Fruit fly (Drosophila melanogaster) whole organism, embryonic: ENCODE results near the gene Mgat4b.
A peak's percentile ranks its signal among the peaks of the same experiment; 100 is the strongest.

ENCODE experiments used
- Abd-B ChIP-seq: fragments of 200-800 bp; sonication (Bioruptor generic); optimal IDR thresholded peaks from 2 replicates; lab custom pipeline; 2018; ENCODE audit warnings: missing biosample characterization, mild to moderate bottlenecking, missing genetic modification characterization, moderate library complexity
- Ada2b ChIP-seq: fragments of 200-800 bp; sonication (Bioruptor generic); IDR thresholded peaks from 2 replicates; pipeline ENCODE4 v1.3.6; 2022; ENCODE audit warnings: missing biosample characterization, missing genetic modification characterization
- Adf1 ChIP-seq: fragments of 200-800 bp; sonication (Bioruptor generic); IDR thresholded peaks from 2 replicates; pipeline ENCODE4 v1.3.6; 2022; ENCODE audit warnings: missing biosample characterization, missing genetic modification characterization
- CG10565 ChIP-seq: fragments of 200-800 bp; sonication (Bioruptor generic); optimal IDR thresholded peaks from 3 replicates; lab custom pipeline; 2016; ENCODE audit warnings: missing biosample characterization, mild to moderate bottlenecking, missing genetic modification characterization
- CG13123 ChIP-seq: fragments of 200-800 bp; sonication (Bioruptor generic); optimal IDR thresholded peaks from 2 replicates; lab custom pipeline; 2016; ENCODE audit warnings: missing biosample characterization, missing genetic modification characterization
- CG14710 ChIP-seq: fragments of 200-800 bp; sonication (Bioruptor generic); optimal IDR thresholded peaks from 3 replicates; lab custom pipeline; 2019; ENCODE audit warnings: missing biosample characterization, mild to moderate bottlenecking, missing genetic modification characterization, moderate library complexity
- CG14965 ChIP-seq: fragments of 200-800 bp; sonication (Bioruptor generic); optimal IDR thresholded peaks from 2 replicates; lab custom pipeline; 2016; ENCODE audit warnings: missing biosample characterization, missing genetic modification characterization, borderline replicate concordance
- CG15269 ChIP-seq: fragments of 200-800 bp; sonication (Bioruptor generic); optimal IDR thresholded peaks from 2 replicates; lab custom pipeline; 2018; ENCODE audit warnings: missing biosample characterization, mild to moderate bottlenecking, missing genetic modification characterization, moderate library complexity
- CG17359 ChIP-seq: fragments of 200-800 bp; sonication (Bioruptor generic); optimal IDR thresholded peaks from 3 replicates; lab custom pipeline; 2018; ENCODE audit warnings: missing biosample characterization, mild to moderate bottlenecking, missing genetic modification characterization, moderate library complexity
- CG17612 ChIP-seq: fragments of 200-800 bp; sonication (Bioruptor generic); IDR thresholded peaks from 2 replicates; pipeline ENCODE4 v1.3.6; 2022; ENCODE audit warnings: missing biosample characterization, missing genetic modification characterization
- CG18011 ChIP-seq: fragments of 200-800 bp; sonication (Bioruptor generic); optimal IDR thresholded peaks from 2 replicates; lab custom pipeline; 2017; ENCODE audit warnings: missing biosample characterization, missing genetic modification characterization, mild to moderate bottlenecking, moderate library complexity, missing genotype
- CG33213 ChIP-seq: fragments of 200-800 bp; sonication (Bioruptor generic); optimal IDR thresholded peaks from 3 replicates; lab custom pipeline; 2016; ENCODE audit warnings: missing biosample characterization, missing genetic modification characterization
- CG34376 ChIP-seq: fragments of 200-800 bp; sonication (Bioruptor generic); optimal IDR thresholded peaks from 2 replicates; lab custom pipeline; 2018; ENCODE audit warnings: missing biosample characterization, mild to moderate bottlenecking, missing genetic modification characterization
- CG3838 ChIP-seq: fragments of 200-800 bp; sonication (Bioruptor generic); optimal IDR thresholded peaks from 3 replicates; lab custom pipeline; 2016; ENCODE audit warnings: missing biosample characterization, missing genetic modification characterization
- CG6654 ChIP-seq: fragments of 200-800 bp; sonication (Bioruptor generic); optimal IDR thresholded peaks from 2 replicates; lab custom pipeline; 2017; ENCODE audit warnings: missing biosample characterization, mild to moderate bottlenecking, missing genetic modification characterization
- CG6854 ChIP-seq: fragments of 200-800 bp; sonication (Bioruptor generic); optimal IDR thresholded peaks from 3 replicates; lab custom pipeline; 2017; ENCODE audit warnings: missing biosample characterization, mild to moderate bottlenecking, missing genetic modification characterization
- E2f1 ChIP-seq: fragments of 200-800 bp; sonication (Bioruptor generic); IDR thresholded peaks from 2 replicates; pipeline ENCODE4 v1.3.6; 2022; ENCODE audit warnings: missing biosample characterization, missing genetic modification characterization
- ERR ChIP-seq: fragments of 200-800 bp; sonication (Bioruptor generic); optimal IDR thresholded peaks from 2 replicates; lab custom pipeline; 2016; ENCODE audit warnings: missing biosample characterization, missing genetic modification characterization
- Fer2 ChIP-seq: fragments of 200-800 bp; sonication (Bioruptor generic); optimal IDR thresholded peaks from 2 replicates; lab custom pipeline; 2018; ENCODE audit warnings: missing biosample characterization, mild to moderate bottlenecking, missing genetic modification characterization, moderate library complexity
- Gug ChIP-seq: fragments of 200-800 bp; sonication (Bioruptor generic); IDR thresholded peaks from 4 replicates; pipeline ENCODE4 v1.3.6; 2022; ENCODE audit warnings: missing biosample characterization, missing genetic modification characterization
- Lhr ChIP-seq: fragments of 200-800 bp; sonication (Bioruptor generic); optimal IDR thresholded peaks from 3 replicates; lab custom pipeline; 2017; ENCODE audit warnings: mild to moderate bottlenecking, missing biosample characterization, missing genetic modification reagents, missing genetic modification characterization
- Mrtf ChIP-seq: fragments of 200-800 bp; sonication (Bioruptor generic); IDR thresholded peaks from 3 replicates; pipeline ENCODE4 v1.3.6; 2022; ENCODE audit warnings: missing biosample characterization, missing genetic modification characterization
- NK7.1 ChIP-seq: fragments of 200-800 bp; sonication (Bioruptor generic); optimal IDR thresholded peaks from 3 replicates; lab custom pipeline; 2016; ENCODE audit warnings: missing biosample characterization, missing genetic modification characterization
- NfI ChIP-seq: fragments of 200-800 bp; sonication (Bioruptor generic); optimal IDR thresholded peaks from 3 replicates; lab custom pipeline; 2018; ENCODE audit warnings: missing biosample characterization, mild to moderate bottlenecking, missing genetic modification characterization, moderate library complexity
- Opbp ChIP-seq: fragments of 200-800 bp; sonication (Bioruptor generic); IDR thresholded peaks from 3 replicates; pipeline ENCODE4 v1.3.6; 2022; ENCODE audit warnings: missing biosample characterization, missing genetic modification characterization; ENCODE audit not compliant: partially characterized antibody
- Sox100B ChIP-seq: fragments of 200-800 bp; sonication (Bioruptor generic); optimal IDR thresholded peaks from 3 replicates; lab custom pipeline; 2018; ENCODE audit warnings: missing biosample characterization, mild to moderate bottlenecking, missing genetic modification characterization
- Sry-δ ChIP-seq: fragments of 200-800 bp; sonication (Bioruptor generic); optimal IDR thresholded peaks from 2 replicates; lab custom pipeline; 2016; ENCODE audit warnings: missing biosample characterization, missing genetic modification characterization
- al ChIP-seq: fragments of 200-800 bp; sonication (Bioruptor generic); IDR thresholded peaks from 2 replicates; pipeline ENCODE4 v1.3.6; 2022; ENCODE audit warnings: missing biosample characterization, missing genetic modification characterization
- ash1 ChIP-seq: fragments of 200-800 bp; sonication (Bioruptor generic); optimal IDR thresholded peaks from 2 replicates; lab custom pipeline; 2018; ENCODE audit warnings: missing biosample characterization, mild to moderate bottlenecking, missing genetic modification characterization
- caup ChIP-seq: fragments of 200-800 bp; sonication (Bioruptor generic); optimal IDR thresholded peaks from 3 replicates; lab custom pipeline; 2017; ENCODE audit warnings: missing biosample characterization, mild to moderate bottlenecking, missing genetic modification characterization, moderate library complexity; ENCODE audit not compliant: severe bottlenecking
- dimm ChIP-seq: fragments of 200-800 bp; sonication (Bioruptor generic); IDR thresholded peaks from 2 replicates; pipeline ENCODE4 v1.3.6; 2022; ENCODE audit warnings: missing biosample characterization, missing genetic modification characterization
- emc ChIP-seq: fragments of 200-800 bp; sonication (Bioruptor generic); optimal IDR thresholded peaks from 2 replicates; lab custom pipeline; 2016; ENCODE audit warnings: missing biosample characterization, missing genetic modification characterization
- ewg ChIP-seq: fragments of 200-800 bp; sonication (Bioruptor generic); optimal IDR thresholded peaks from 3 replicates; lab custom pipeline; 2017; ENCODE audit warnings: mild to moderate bottlenecking, missing biosample characterization, missing genetic modification reagents, missing genetic modification characterization
- fd102C ChIP-seq: fragments of 200-800 bp; sonication (Bioruptor generic); optimal IDR thresholded peaks from 2 replicates; lab custom pipeline; 2018; ENCODE audit warnings: missing biosample characterization, mild to moderate bottlenecking, missing genetic modification characterization, moderate library complexity
- fd64A ChIP-seq: fragments of 200-800 bp; sonication (Bioruptor generic); optimal IDR thresholded peaks from 3 replicates; lab custom pipeline; 2018; ENCODE audit warnings: missing biosample characterization, mild to moderate bottlenecking, missing genetic modification characterization
- ftz-f1 ChIP-seq: fragments of 200-800 bp; sonication (Bioruptor generic); optimal IDR thresholded peaks from 2 replicates; lab custom pipeline; 2016; ENCODE audit warnings: missing biosample characterization, missing genetic modification characterization
- gem ChIP-seq: fragments of 200-800 bp; sonication (Bioruptor generic); optimal IDR thresholded peaks from 2 replicates; lab custom pipeline; 2019; ENCODE audit warnings: missing biosample characterization, mild to moderate bottlenecking, missing genetic modification characterization, moderate library complexity
- jing ChIP-seq: fragments of 200-800 bp; sonication (Bioruptor generic); optimal IDR thresholded peaks from 2 replicates; lab custom pipeline; 2018; ENCODE audit warnings: missing biosample characterization, mild to moderate bottlenecking, missing genetic modification characterization
- mirr ChIP-seq: fragments of 200-800 bp; sonication (Bioruptor generic); optimal IDR thresholded peaks from 3 replicates; lab custom pipeline; 2018; ENCODE audit warnings: missing biosample characterization, mild to moderate bottlenecking, missing genetic modification characterization
- mld ChIP-seq: fragments of 200-800 bp; sonication (Bioruptor generic); IDR thresholded peaks from 3 replicates; pipeline ENCODE4 v1.3.6; 2022; ENCODE audit warnings: missing biosample characterization, missing genetic modification characterization; ENCODE audit not compliant: partially characterized antibody
- pnt ChIP-seq: fragments of 200-800 bp; sonication (Bioruptor generic); optimal IDR thresholded peaks from 3 replicates; lab custom pipeline; 2016; ENCODE audit warnings: missing biosample characterization, missing genetic modification characterization
- pros ChIP-seq: fragments of 200-800 bp; sonication (Bioruptor generic); optimal IDR thresholded peaks from 3 replicates; lab custom pipeline; 2019; ENCODE audit warnings: missing biosample characterization, mild to moderate bottlenecking, missing genetic modification characterization, moderate library complexity
- psq ChIP-seq: fragments of 200-800 bp; sonication (Bioruptor generic); optimal IDR thresholded peaks from 2 replicates; lab custom pipeline; 2017; ENCODE audit warnings: missing biosample characterization, missing genetic modification characterization
- salm ChIP-seq: fragments of 200-800 bp; sonication (Bioruptor generic); optimal IDR thresholded peaks from 2 replicates; lab custom pipeline; 2018; ENCODE audit warnings: missing biosample characterization, mild to moderate bottlenecking, missing genetic modification characterization
- sqz ChIP-seq: fragments of 200-800 bp; sonication (Bioruptor generic); optimal IDR thresholded peaks from 3 replicates; lab custom pipeline; 2018; ENCODE audit warnings: missing biosample characterization, mild to moderate bottlenecking, missing genetic modification characterization
- stwl ChIP-seq: fragments of 200-800 bp; sonication (Bioruptor generic); optimal IDR thresholded peaks from 3 replicates; lab custom pipeline; 2018; ENCODE audit warnings: missing biosample characterization, mild to moderate bottlenecking, missing genetic modification characterization, moderate library complexity
- vfl ChIP-seq: fragments of 200-800 bp; sonication (Bioruptor generic); optimal IDR thresholded peaks from 2 replicates; lab custom pipeline; 2016; ENCODE audit warnings: missing biosample characterization, missing genetic modification characterization
- zen2 ChIP-seq: fragments of 200-800 bp; sonication (Bioruptor generic); IDR thresholded peaks from 3 replicates; pipeline ENCODE4 v1.3.6; 2022; ENCODE audit warnings: missing biosample characterization, missing genetic modification characterization; ENCODE audit not compliant: partially characterized antibody

Gene Mgat4b

DNA sequence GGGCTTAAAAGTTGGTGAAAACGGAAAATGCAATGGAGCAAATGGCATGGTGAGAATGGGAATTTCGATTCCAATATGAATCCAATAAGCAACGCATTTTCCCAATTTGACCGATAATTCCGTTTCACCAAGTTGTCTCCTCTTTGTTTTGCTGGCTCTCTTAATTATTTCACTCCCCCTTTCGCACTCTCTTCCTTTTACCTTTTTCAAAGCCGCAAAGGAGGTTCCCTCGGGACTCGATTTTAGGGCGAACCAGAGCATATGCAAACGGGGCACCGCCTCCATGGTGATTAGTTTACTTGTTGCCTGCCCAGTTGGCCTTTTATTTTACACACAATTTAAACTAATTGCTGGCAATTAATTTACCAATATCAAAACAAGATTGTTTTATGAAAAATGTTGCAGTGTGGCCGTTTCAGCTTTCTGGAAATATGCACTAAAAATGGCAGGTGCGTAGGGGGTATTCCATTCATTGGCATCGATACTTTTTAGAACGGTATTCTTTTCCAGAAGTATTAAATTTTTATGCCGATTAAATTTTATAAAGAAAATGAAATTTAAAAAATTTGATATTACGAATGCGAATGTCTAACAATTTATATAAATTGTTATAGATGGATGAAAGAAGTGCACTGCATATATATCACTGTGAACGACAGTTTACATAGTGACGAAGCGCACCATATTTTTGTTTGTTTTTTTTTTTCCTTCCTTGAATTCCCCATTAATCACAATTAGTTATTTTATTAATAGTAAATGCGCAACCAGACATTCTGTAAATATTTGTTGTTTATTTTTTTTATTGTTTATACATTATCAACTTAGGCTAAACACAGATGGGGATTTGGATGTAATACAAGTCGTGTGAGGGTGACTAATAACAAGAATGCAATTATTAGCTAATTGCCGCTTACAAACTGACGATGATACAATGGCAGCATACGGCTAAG, 6.9 kb upstream of the Mgat4b start, which contains the start of gene mop (continued):
- TF ChIP-seq CG13123 (no peak), Adf1 (GFP tag; lab: Robert Waterston, UW) (0 out of 2 replicates have a peak, but pooled peaks have one; percentile 18), jing (GFP tag; lab: Kevin White, UChicago) (no peak), ash1 (no peak), pnt (GFP tag; lab: Kevin White, UChicago) (no peak), CG33213 (GFP tag; lab: Kevin White, UChicago) (peak; percentile 45), CG34376 (no peak), CG17359 (tag; lab: Kevin White, UChicago) (no peak), emc (GFP tag; lab: Kevin White, UChicago) (no peak), zen2 (GFP tag; lab: Robert Waterston, UW) (no peak; the same call in 2 of the 3 replicates), Opbp (GFP tag; lab: Robert Waterston, UW) (no peak), Abd-B (GFP tag; lab: Kevin White, UChicago) (no peak), CG15269 (tag; lab: Kevin White, UChicago) (no peak), gem (tag; lab: Kevin White, UChicago) (no peak), pros (GFP tag; lab: Kevin White, UChicago) (no peak), Fer2 (tag; lab: Kevin White, UChicago) (no peak), Sox100B (GFP tag; lab: Kevin White, UChicago) (no peak), CG6654 (GFP tag; lab: Kevin White, UChicago) (no peak), CG6854 (no peak), stwl (tag; lab: Kevin White, UChicago) (peak; percentile 55), psq (GFP tag; lab: Kevin White, UChicago) (no peak), CG10565 (no peak), CG3838 (GFP tag; lab: Kevin White, UChicago) (no peak), Mrtf (no peak), ewg (no peak), CG17612 (GFP tag; lab: Robert Waterston, UW) (no peak), Gug (GFP tag; lab: Robert Waterston, UW) (peak; percentile 8; the same call in 1 of the 4 replicates), NK7.1 (GFP tag; lab: Kevin White, UChicago) (peak; percentile 17), fd102C (GFP tag; lab: Kevin White, UChicago) (no peak), CG18011 (GFP tag; lab: Kevin White, UChicago) (no peak), vfl (GFP tag; lab: Kevin White, UChicago) (no peak), sqz (no peak), Ada2b (GFP tag; lab: Robert Waterston, UW) (peak; percentile 51), ftz-f1 (no peak), E2f1 (GFP tag; lab: Robert Waterston, UW) (peak; percentile 41), Sry-δ (GFP tag; lab: Kevin White, UChicago) (peak; percentile 31), NfI (GFP tag; lab: Kevin White, UChicago) (no peak), fd64A (no peak), salm (no peak), ERR (GFP tag; lab: Kevin White, UChicago) (no peak), mld (GFP tag; lab: Robert Waterston, UW) (no peak), caup (peak; percentile 4), CG14710 (tag; lab: Kevin White, UChicago) (peak; percentile 34), CG14965 (GFP tag; lab: Kevin White, UChicago) (no peak), al (GFP tag; lab: Robert Waterston, UW) (peak; percentile 34; the same call in 1 of the 2 replicates), dimm (GFP tag; lab: Robert Waterston, UW) (no peak), mirr (GFP tag; lab: Kevin White, UChicago) (no peak), Lhr (peak; percentile 10)
